In genomic region chr2L:3773624-3773978, dm6 we compare ENCODE assay signal across 3 fruit fly cellular contexts.
A peak's percentile ranks its signal among the peaks of the same experiment; 100 is the strongest.
TF ChIP-seq lines count a peak whose summit lies in the region.

No protein-coding gene starts in this region.

- TF ChIP-seq CTCF in whole organism, embryonic (GFP tag; optimal IDR thresholded peaks at IDR 0.05; lab: Kevin White, UChicago): no peak

TF ChIP-seq in whole organism, embryonic, 481 proteins besides CTCF, POLR2A, EP300 and RAD21:
- TF ChIP-seq pros (GFP tag; optimal IDR thresholded peaks at IDR 0.05; lab: Kevin White, UChicago): peak; percentile 32
- no peak for TF ChIP-seq dmrt99B (tag; optimal IDR thresholded peaks at IDR 0.05; lab: Kevin White, UChicago)
- no peak for TF ChIP-seq B-H2 (GFP tag; optimal IDR thresholded peaks at IDR 0.05; lab: Kevin White, UChicago)
- TF ChIP-seq grau (tag; optimal IDR thresholded peaks at IDR 0.05; lab: Kevin White, UChicago): no peak
- TF ChIP-seq CG13894 (tag; optimal IDR thresholded peaks at IDR 0.05; lab: Kevin White, UChicago): peak; percentile 68
- TF ChIP-seq Bdp1 (GFP tag; optimal IDR thresholded peaks at IDR 0.05; lab: Kevin White, UChicago): no peak
- TF ChIP-seq ase (GFP tag; IDR thresholded peaks at IDR 0.05; lab: Robert Waterston, UW): no peak
- TF ChIP-seq kni (GFP tag; optimal IDR thresholded peaks at IDR 0.05; lab: Kevin White, UChicago): peak; percentile 61
- peak; percentile 83; the same call in 2 of the 4 replicates for TF ChIP-seq chinmo (GFP tag; IDR thresholded peaks at IDR 0.05; lab: Robert Waterston, UW; ENCODE audit: partially characterized antibody)
- no peak for TF ChIP-seq CG18764 (GFP tag; optimal IDR thresholded peaks at IDR 0.05; lab: Kevin White, UChicago)
- peak; percentile 54 for TF ChIP-seq nom (GFP tag; optimal IDR thresholded peaks at IDR 0.05; lab: Kevin White, UChicago)
- peak; percentile 18 for TF ChIP-seq sd (tag; optimal IDR thresholded peaks at IDR 0.05; lab: Kevin White, UChicago)
- TF ChIP-seq shn (GFP tag; optimal IDR thresholded peaks at IDR 0.05; lab: Kevin White, UChicago): no peak
- TF ChIP-seq so (GFP tag; IDR thresholded peaks at IDR 0.05; lab: Robert Waterston, UW): no peak
- peak; percentile 58 for TF ChIP-seq Deaf1 (tag; optimal IDR thresholded peaks at IDR 0.05; lab: Kevin White, UChicago)

TF ChIP-seq in whole organism, pupa, 21 proteins besides CTCF, POLR2A, EP300 and RAD21:
- no peak for TF ChIP-seq CG13204 (GFP tag; optimal IDR thresholded peaks at IDR 0.05; lab: Kevin White, UChicago)
- TF ChIP-seq EcR (GFP tag; optimal IDR thresholded peaks at IDR 0.05; lab: Kevin White, UChicago): peak; percentile 70
- TF ChIP-seq fd96Ca (GFP tag; IDR thresholded peaks at IDR 0.05; lab: Robert Waterston, UW): 0 out of 3 replicates have a peak, but pooled peaks have one; percentile 11
- no peak for TF ChIP-seq CG15710 (tag; optimal IDR thresholded peaks at IDR 0.05; lab: Kevin White, UChicago)
- TF ChIP-seq CG8159 (tag; optimal IDR thresholded peaks at IDR 0.05; lab: Kevin White, UChicago): no peak

TF ChIP-seq in whole organism, wandering third instar larva, 38 proteins besides CTCF, POLR2A, EP300 and RAD21:
- TF ChIP-seq dmrt93B (GFP tag; optimal IDR thresholded peaks at IDR 0.05; lab: Kevin White, UChicago) (no peak), jim (GFP tag; optimal IDR thresholded peaks at IDR 0.05; lab: Kevin White, UChicago) (no peak), Dif (GFP tag; optimal IDR thresholded peaks at IDR 0.05; lab: Kevin White, UChicago; ENCODE audit: partially characterized antibody) (peak; percentile 53), psq (GFP tag; optimal IDR thresholded peaks at IDR 0.05; lab: Kevin White, UChicago) (peak; percentile 8), Sp1 (GFP tag; optimal IDR thresholded peaks at IDR 0.05; lab: Kevin White, UChicago) (no peak), CrebA (GFP tag; optimal IDR thresholded peaks at IDR 0.05; lab: Kevin White, UChicago; ENCODE audit: borderline replicate concordance) (peak; percentile 27), Myc (optimal IDR thresholded peaks at IDR 0.05; lab: Kevin White, UChicago) (no peak), Vsx2 (GFP tag; optimal IDR thresholded peaks at IDR 0.05; lab: Kevin White, UChicago; ENCODE audit: partially characterized antibody) (peak; percentile 58), CG32264 (GFP tag; optimal IDR thresholded peaks at IDR 0.05; lab: Kevin White, UChicago) (no peak), pan (optimal IDR thresholded peaks at IDR 0.05; lab: Kevin White, UChicago) (no peak), N (GFP tag; optimal IDR thresholded peaks at IDR 0.05; lab: Kevin White, UChicago) (no peak)

Comparison
In these comparisons a context has a peak if more than half of its experiments do, and no peak if none do; other contexts are left out.
1. Of the 10 proteins assayed by ChIP-seq in both whole organism, embryonic and whole organism, wandering third instar larva: peak only in whole organism, embryonic: none; only in whole organism, wandering third instar larva: psq; in both: none; in neither: 9.